Worm (Caenorhabditis elegans) whole organism, L4 larva: Measurements from ENCODE around the gene T28A8.5.
A peak's percentile ranks its signal among the peaks of the same experiment; 100 is the strongest.

Experiments used
- F10B5.3 ChIP-seq: sonication (generic microtip); optimal IDR thresholded peaks from 2 replicates; lab custom pipeline; 2016; ENCODE audit warnings: mild to moderate bottlenecking, missing genetic modification characterization, missing compliant biosample characterization
- Y5F2A.4 ChIP-seq: fragments of 200-800 bp; sonication (Bioruptor generic); optimal IDR thresholded peaks from 2 replicates; lab custom pipeline; 2018; ENCODE audit warnings: mild to moderate bottlenecking, missing genetic modification characterization, missing compliant biosample characterization
- aha-1 ChIP-seq: fragments of 150-350 bp; peaks from one replicate; lab custom pipeline; 2014; ENCODE audit warnings: missing biosample characterization, missing genetic modification characterization
- arid-1 ChIP-seq: fragments of 200-800 bp; sonication (Bioruptor generic); conservative IDR thresholded peaks from 2 replicates; pipeline ENCODE4 v1.3.6; 2022; ENCODE audit warnings: missing genetic modification reagents, missing genetic modification characterization, missing compliant biosample characterization
- lin-15B ChIP-seq: fragments of 150-350 bp; sonication (generic microtip); optimal IDR thresholded peaks from 3 replicates; lab custom pipeline; 2014; ENCODE audit warnings: missing biosample characterization, missing genetic modification characterization
- nhr-77 ChIP-seq: fragments of 150-350 bp; optimal IDR thresholded peaks from 2 replicates; lab custom pipeline; 2014; ENCODE audit warnings: missing biosample characterization, missing genetic modification characterization
- unc-62 ChIP-seq, 3 experiments: fragments of 150-350 bp in 1 of 3; sonication (generic microtip); optimal IDR thresholded peaks in 2 of 3; peaks in 1 of 3; 1 replicate in 1 of 3; 2 replicates in 2 of 3; lab custom pipeline; 2014 to 2017; ENCODE audit warnings: missing biosample characterization in 3 of 3, missing genetic modification characterization in 3 of 3, missing genetic modification reagents in 3 of 3, missing genotype in 1 of 3
- zag-1 ChIP-seq: fragments of 150-350 bp; optimal IDR thresholded peaks from 2 replicates; lab custom pipeline; 2014; ENCODE audit warnings: missing biosample characterization, missing genetic modification characterization

DNA sequence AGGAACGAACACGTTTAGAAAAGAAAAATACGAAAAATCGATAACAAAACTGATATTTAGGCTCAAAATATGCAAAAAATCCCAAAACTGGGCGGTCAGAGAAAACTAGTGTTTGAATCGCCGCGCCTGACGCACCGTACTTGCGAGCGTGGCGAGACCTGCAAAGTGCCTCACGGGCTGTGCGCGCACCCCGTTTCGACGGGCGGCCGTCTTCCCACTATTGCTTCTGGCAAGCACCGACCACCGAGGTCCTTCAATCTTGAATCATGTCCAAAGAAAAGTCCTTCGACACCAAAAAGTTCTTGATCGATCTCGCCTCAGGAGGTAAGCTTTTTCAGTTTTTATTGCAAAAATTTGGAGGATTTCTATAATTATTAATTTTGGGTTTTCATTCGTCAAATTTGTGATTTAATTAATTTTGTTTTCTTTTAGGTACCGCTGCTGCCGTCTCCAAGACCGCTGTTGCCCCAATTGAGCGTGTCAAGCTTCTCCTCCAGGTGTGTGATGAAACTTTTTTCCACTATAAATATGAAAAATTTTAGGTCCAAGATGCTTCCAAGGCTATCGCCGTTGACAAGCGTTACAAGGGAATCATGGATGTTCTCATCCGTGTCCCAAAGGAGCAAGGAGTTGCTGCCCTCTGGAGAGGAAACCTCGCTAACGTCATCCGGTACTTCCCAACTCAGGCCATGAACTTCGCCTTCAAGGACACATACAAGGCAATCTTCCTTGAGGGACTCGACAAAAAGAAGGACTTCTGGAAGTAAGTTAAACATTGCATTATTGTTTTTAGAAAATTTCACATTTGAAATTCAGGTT is 38.3 kb upstream of the T28A8.5 start, which contains the start of gene ant-1.1:
- peak; percentile 90 for TF ChIP-seq arid-1 (GFP tag; lab: Robert Waterston, UW)
- peak; percentile 30 for TF ChIP-seq lin-15B (tag; lab: Kevin White, UChicago)
- peak; percentile 84 for TF ChIP-seq nhr-77 (tag; lab: Kevin White, UChicago)
- peak in 1 of 2 experiments; percentile 82 for TF ChIP-seq unc-62 (GFP tag; optimal IDR thresholded peaks at IDR 0.05 in 1 of 2; lab: Kevin White, UChicago)
- TF ChIP-seq unc-62 (tag; optimal IDR thresholded peaks at IDR 0.05; lab: Kevin White, UChicago), result no peak
- TF ChIP-seq zag-1 (tag; lab: Kevin White, UChicago), result no peak
- TF ChIP-seq aha-1 (tag; lab: Kevin White, UChicago), result peak; percentile 99
- TF ChIP-seq Y5F2A.4 (GFP tag; lab: Kevin White, UChicago), result no peak
- peak; percentile 70 for TF ChIP-seq F10B5.3 (tag; lab: Kevin White, UChicago)
